Worm (Caenorhabditis elegans): ENCODE results near the gene srh-60.

- no peak for TF ChIP-seq mdl-1 (tag; optimal IDR thresholded peaks at IDR 0.05)
- no peak for TF ChIP-seq ztf-11 (tag; optimal IDR thresholded peaks at IDR 0.05)
- no peak for TF ChIP-seq skn-1 (tag; optimal IDR thresholded peaks at IDR 0.05)
- no peak for TF ChIP-seq F13H6.1 (tag; optimal IDR thresholded peaks at IDR 0.05)
- no peak for TF ChIP-seq fos-1 (tag; optimal IDR thresholded peaks at IDR 0.05)
- no peak for TF ChIP-seq snpc-4 (tag; optimal IDR thresholded peaks at IDR 0.05)
- TF ChIP-seq ztf-4 (tag; optimal IDR thresholded peaks at IDR 0.05): no peak
- TF ChIP-seq ceh-82 (tag; optimal IDR thresholded peaks at IDR 0.05): no peak
- no peak for TF ChIP-seq nhr-12 (tag; optimal IDR thresholded peaks at IDR 0.05)
These were observed 37.4 kb downstream of the srh-60 start for ce11 chrII:3620862-3621261.
